Worm (Caenorhabditis elegans): ENCODE results near the gene C08B6.10.

The C08B6.10 gene

ce11 chrV:10105412-10105811, 19.9 kb upstream of the C08B6.10 start, which contains the start of gene C08B6.2:
Gene C08B6.2, plus strand, starts transcription at chrV:10105712.
- TF ChIP-seq unc-62 (GFP tag; optimal IDR thresholded peaks at IDR 0.05) = no peak

- TF ChIP-seq unc-62 (GFP tag; optimal IDR thresholded peaks at IDR 0.05) = no peak
Measured at ce11 chrV:10107309-10107708, 18.0 kb upstream of the C08B6.10 start, which contains the start of gene C08B6.11. Gene C08B6.11, plus strand, starts transcription at chrV:10107609.

- no peak for TF ChIP-seq unc-62 (GFP tag; optimal IDR thresholded peaks at IDR 0.05)
Measured at ce11 chrV:10111129-10111528, 14.2 kb upstream of the C08B6.10 start.

- TF ChIP-seq unc-62 (GFP tag; optimal IDR thresholded peaks at IDR 0.05) = no peak
Measured at ce11 chrV:10112187-10112586, 13.1 kb upstream of the C08B6.10 start, which contains the start of gene C08B6.3. Gene C08B6.3, minus strand, starts transcription at chrV:10112287.

- no peak for TF ChIP-seq unc-62 (GFP tag; optimal IDR thresholded peaks at IDR 0.05)
Measured at ce11 chrV:10114329-10114728, 11.0 kb upstream of the C08B6.10 start, which contains the start of gene cht-5. Gene cht-5, plus strand, starts transcription at chrV:10114629.

ce11 chrV:10117465-10117864, 7.8 kb upstream of the C08B6.10 start, which contains the start of gene C08B6.5:
Gene C08B6.5, plus strand, starts transcription at chrV:10117765.
- TF ChIP-seq unc-62 (GFP tag; optimal IDR thresholded peaks at IDR 0.05) = no peak

ce11 chrV:10120898-10121297, 4.4 kb upstream of the C08B6.10 start, which contains the start of gene srxa-18:
Gene srxa-18, minus strand, starts transcription at chrV:10120997.
- no peak for TF ChIP-seq unc-62 (GFP tag; optimal IDR thresholded peaks at IDR 0.05)

- no peak for TF ChIP-seq unc-62 (GFP tag; optimal IDR thresholded peaks at IDR 0.05)
Measured at ce11 chrV:10122670-10123069, 2.6 kb upstream of the C08B6.10 start, which contains the start of gene srxa-19. Gene srxa-19, minus strand, starts transcription at chrV:10122770.

- no peak for TF ChIP-seq unc-62 (GFP tag; optimal IDR thresholded peaks at IDR 0.05)
Measured at ce11 chrV:10123324-10123723, 2.0 kb upstream of the C08B6.10 start, which contains the start of gene C08B6.6. Gene C08B6.6, plus strand, starts transcription at chrV:10123624.

ce11 chrV:10130195-10130594, 4.9 kb downstream of the C08B6.10 start, which contains the start of gene aos-1:
Gene aos-1, minus strand, starts transcription at chrV:10130295.
- no peak for TF ChIP-seq unc-62 (GFP tag; optimal IDR thresholded peaks at IDR 0.05)

ce11 chrV:10133277-10133676, 8.0 kb downstream of the C08B6.10 start:
- no peak for TF ChIP-seq unc-62 (GFP tag; optimal IDR thresholded peaks at IDR 0.05)

- no peak for TF ChIP-seq unc-62 (GFP tag; optimal IDR thresholded peaks at IDR 0.05)
Measured at ce11 chrV:10134077-10134693, 8.9 kb downstream of the C08B6.10 start, which contains the start of the genes C08B6.18, wdr-20 and C08B6.8. Gene C08B6.18, minus strand, starts transcription at chrV:10134127. Gene wdr-20, minus strand, starts transcription at chrV:10134158. Gene C08B6.8, plus strand, starts transcription at chrV:10134643.

ce11 chrV:10145653-10146052, 20.4 kb downstream of the C08B6.10 start, which contains the start of gene C51E3.9:
Gene C51E3.9, plus strand, starts transcription at chrV:10145953.
- no peak for TF ChIP-seq unc-62 (GFP tag; optimal IDR thresholded peaks at IDR 0.05)

ce11 chrV:10146787-10147186, 21.5 kb downstream of the C08B6.10 start:
- TF ChIP-seq unc-62 (GFP tag; optimal IDR thresholded peaks at IDR 0.05) = no peak

- no peak for TF ChIP-seq unc-62 (GFP tag; optimal IDR thresholded peaks at IDR 0.05)
Measured at ce11 chrV:10148352-10148751, 23.1 kb downstream of the C08B6.10 start, which contains the start of gene srsx-26. Gene srsx-26, plus strand, starts transcription at chrV:10148652.

ce11 chrV:10149728-10150127, 24.4 kb downstream of the C08B6.10 start, which contains the start of gene srsx-27:
Gene srsx-27, plus strand, starts transcription at chrV:10150028.
- TF ChIP-seq unc-62 (GFP tag; optimal IDR thresholded peaks at IDR 0.05) = no peak

- TF ChIP-seq unc-62 (GFP tag; optimal IDR thresholded peaks at IDR 0.05) = no peak
Measured at ce11 chrV:10152278-10152677, 27.0 kb downstream of the C08B6.10 start, which contains the start of gene srsx-28. Gene srsx-28, plus strand, starts transcription at chrV:10152578.

All from whole organism, dauer.